Worm (Caenorhabditis elegans) whole organism, L4 larva: ENCODE results near the gene fipr-17.

Experiments
- F37D6.2 ChIP-seq: sonication (generic microtip); optimal IDR thresholded peaks from 2 replicates; lab custom pipeline; 2016; ENCODE audit warnings: mild to moderate bottlenecking, missing genetic modification characterization, missing compliant biosample characterization
- Y48G9A.11 ChIP-seq: fragments of 200-800 bp; sonication (Bioruptor generic); IDR thresholded peaks from 2 replicates; pipeline ENCODE4 v1.3.6; 2022; ENCODE audit warnings: missing genetic modification reagents, missing genetic modification characterization, missing compliant biosample characterization
- ama-1 ChIP-seq: fragments of 150-350 bp; optimal IDR thresholded peaks from 2 replicates; lab custom pipeline; 2014; ENCODE audit warnings: inconsistent platforms, mixed read lengths
- ceh-82 ChIP-seq: sonication (generic microtip); optimal IDR thresholded peaks from 2 replicates; lab custom pipeline; 2017; ENCODE audit warnings: missing biosample characterization, missing genetic modification characterization
- duxl-1 ChIP-seq: sonication (generic microtip); optimal IDR thresholded peaks from 2 replicates; lab custom pipeline; 2016; ENCODE audit warnings: mild to moderate bottlenecking, missing genetic modification characterization, moderate library complexity, missing compliant biosample characterization; ENCODE audit not compliant: poor library complexity
- lin-39 ChIP-seq: fragments of 150-350 bp; optimal IDR thresholded peaks from 2 replicates; lab custom pipeline; 2014; ENCODE audit warnings: missing biosample characterization, missing genetic modification reagents, missing genetic modification characterization
- lsy-2 ChIP-seq, 2 experiments: fragments of 150-350 bp in 1 of 2; sonication (generic microtip) in 1 of 2; optimal IDR thresholded peaks; 2 replicates each; lab custom pipeline; 2014 to 2017; ENCODE audit warnings: missing biosample characterization in 2 of 2, missing genetic modification characterization in 2 of 2
- nhr-25 ChIP-seq: sonication (generic microtip); optimal IDR thresholded peaks from 2 replicates; lab custom pipeline; 2017; ENCODE audit warnings: missing genetic modification characterization, mild to moderate bottlenecking, missing compliant biosample characterization, antibody characterized with exemption, moderate library complexity, borderline replicate concordance; ENCODE audit not compliant: insufficient read depth
- nhr-41 ChIP-seq: fragments of 200-800 bp; sonication (Bioruptor generic); IDR thresholded peaks from 2 replicates; pipeline ENCODE4 v1.3.6; 2022; ENCODE audit warnings: missing genetic modification reagents, missing genetic modification characterization, missing compliant biosample characterization
- snpc-4 ChIP-seq: fragments of 150-350 bp; optimal IDR thresholded peaks from 2 replicates; lab custom pipeline; 2014; ENCODE audit warnings: missing biosample characterization, missing genetic modification characterization
- ztf-11 ChIP-seq: fragments of 150-350 bp; optimal IDR thresholded peaks from 2 replicates; lab custom pipeline; 2014; ENCODE audit warnings: missing biosample characterization, missing genetic modification characterization

DNA sequence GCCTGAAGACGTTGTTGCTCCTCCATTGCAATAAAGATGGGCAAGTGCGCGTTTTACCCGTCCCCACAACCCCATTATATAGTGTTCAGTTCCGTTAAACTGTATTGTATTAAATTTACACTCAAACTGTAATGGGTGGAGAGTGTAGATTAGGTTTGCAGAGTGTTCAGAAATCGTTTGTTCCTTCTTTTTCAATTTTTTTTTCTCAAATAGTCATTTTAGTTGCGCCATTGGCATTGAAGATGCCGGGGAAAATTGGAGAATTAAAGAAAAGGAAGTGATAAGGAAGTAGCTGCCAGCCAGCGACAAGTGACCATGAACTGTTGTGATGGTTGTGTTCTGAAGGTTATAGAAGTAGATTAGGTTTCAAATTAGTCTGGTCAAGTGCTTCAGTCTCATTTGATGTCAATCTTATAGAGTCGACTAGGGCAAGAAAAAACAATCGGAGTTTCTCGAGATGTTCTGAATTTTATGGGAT lies 21.8 kb downstream of the fipr-17 start, which contains the start of gene col-93:
- no peak for TF ChIP-seq F37D6.2 (tag; lab: Kevin White, UChicago)
- TF ChIP-seq ama-1 (lab: Kevin White, UChicago) = no peak
- TF ChIP-seq snpc-4 (tag; lab: Kevin White, UChicago) = no peak
- peak; percentile 48 for TF ChIP-seq nhr-25 (tag; lab: Kevin White, UChicago)
- TF ChIP-seq ceh-82 (tag; lab: Kevin White, UChicago) = no peak
- no peak for TF ChIP-seq lsy-2 (tag; optimal IDR thresholded peaks at IDR 0.05; lab: Kevin White, UChicago)
- no peak for TF ChIP-seq Y48G9A.11
- TF ChIP-seq duxl-1 (tag; lab: Kevin White, UChicago) = no peak
- TF ChIP-seq nhr-41 = no peak
- no peak for TF ChIP-seq lin-39 (tag; lab: Kevin White, UChicago)
- TF ChIP-seq ztf-11 (tag; lab: Kevin White, UChicago) = no peak
